Fruit fly (Drosophila melanogaster) whole organism, embryonic: ENCODE data around the gene Cpsf5.

ENCODE experiments used
- Bteb2 ChIP-seq: fragments of 200-800 bp; sonication (Bioruptor generic); optimal IDR thresholded peaks from 2 replicates; lab custom pipeline; 2016; ENCODE audit warnings: missing biosample characterization, missing genetic modification characterization
- CG10959 ChIP-seq: fragments of 200-800 bp; sonication (Bioruptor generic); IDR thresholded peaks from 2 replicates; pipeline ENCODE4 v1.3.6; 2022; ENCODE audit warnings: missing biosample characterization, missing genetic modification characterization
- CG10979 ChIP-seq: fragments of 200-800 bp; sonication (Bioruptor generic); optimal IDR thresholded peaks from 2 replicates; lab custom pipeline; 2018; ENCODE audit warnings: missing biosample characterization, mild to moderate bottlenecking, missing genetic modification characterization, moderate library complexity
- CG11695 ChIP-seq: fragments of 200-800 bp; sonication (Bioruptor generic); IDR thresholded peaks from 3 replicates; pipeline ENCODE4 v1.3.6; 2022; ENCODE audit warnings: missing biosample characterization, missing genetic modification characterization
- CG12299 ChIP-seq: fragments of 200-800 bp; sonication (Bioruptor generic); optimal IDR thresholded peaks from 2 replicates; lab custom pipeline; 2018; ENCODE audit warnings: missing biosample characterization, mild to moderate bottlenecking, missing genetic modification characterization
- CG12391 ChIP-seq: fragments of 200-800 bp; sonication (Bioruptor generic); optimal IDR thresholded peaks from 3 replicates; lab custom pipeline; 2018; ENCODE audit warnings: missing biosample characterization, mild to moderate bottlenecking, missing genetic modification characterization, moderate library complexity
- CG14860 ChIP-seq: fragments of 200-800 bp; sonication (Bioruptor generic); IDR thresholded peaks from 3 replicates; pipeline ENCODE4 v1.3.6; 2022; ENCODE audit warnings: missing biosample characterization, missing genetic modification characterization; ENCODE audit not compliant: partially characterized antibody
- CG15514 ChIP-seq: fragments of 200-800 bp; sonication (Bioruptor generic); optimal IDR thresholded peaks from 3 replicates; lab custom pipeline; 2017; ENCODE audit warnings: missing biosample characterization, missing genetic modification characterization, mild to moderate bottlenecking, moderate library complexity, missing genetic modification reagents
- CG1602 ChIP-seq: fragments of 200-800 bp; sonication (Bioruptor generic); optimal IDR thresholded peaks from 3 replicates; lab custom pipeline; 2016; ENCODE audit warnings: missing biosample characterization, missing genetic modification characterization
- CG17568 ChIP-seq: fragments of 200-800 bp; sonication (Bioruptor generic); optimal IDR thresholded peaks from 2 replicates; lab custom pipeline; 2018; ENCODE audit warnings: missing biosample characterization, mild to moderate bottlenecking, missing genetic modification characterization, moderate library complexity
- CG17829 ChIP-seq: fragments of 200-800 bp; optimal IDR thresholded peaks from 2 replicates; lab custom pipeline; 2019; ENCODE audit warnings: missing biosample characterization, mild to moderate bottlenecking, missing genetic modification characterization, moderate library complexity
- CG18476 ChIP-seq: fragments of 200-800 bp; sonication (Bioruptor generic); optimal IDR thresholded peaks from 2 replicates; lab custom pipeline; 2016; ENCODE audit warnings: missing biosample characterization, mild to moderate bottlenecking, missing genetic modification characterization
- CG18599 ChIP-seq: fragments of 200-800 bp; sonication (Bioruptor generic); optimal IDR thresholded peaks from 3 replicates; lab custom pipeline; 2017; ENCODE audit warnings: missing biosample characterization, missing genetic modification characterization, mild to moderate bottlenecking, moderate library complexity, missing genetic modification reagents
- CG34376 ChIP-seq: fragments of 200-800 bp; sonication (Bioruptor generic); optimal IDR thresholded peaks from 2 replicates; lab custom pipeline; 2018; ENCODE audit warnings: missing biosample characterization, mild to moderate bottlenecking, missing genetic modification characterization
- CG4404 ChIP-seq: fragments of 200-800 bp; sonication (Bioruptor generic); IDR thresholded peaks from 2 replicates; pipeline ENCODE4 v1.3.6; 2022; ENCODE audit warnings: missing biosample characterization, missing genetic modification characterization
- CG4854 ChIP-seq: fragments of 200-800 bp; sonication (Bioruptor generic); optimal IDR thresholded peaks from 2 replicates; lab custom pipeline; 2016; ENCODE audit warnings: missing biosample characterization, missing genetic modification characterization, inconsistent platforms
- CG6854 ChIP-seq: fragments of 200-800 bp; sonication (Bioruptor generic); optimal IDR thresholded peaks from 3 replicates; lab custom pipeline; 2017; ENCODE audit warnings: missing biosample characterization, mild to moderate bottlenecking, missing genetic modification characterization
- CG7357 ChIP-seq: fragments of 200-800 bp; sonication (Bioruptor generic); IDR thresholded peaks from 3 replicates; pipeline ENCODE4 v1.3.6; 2022; ENCODE audit warnings: missing biosample characterization, missing genetic modification characterization
- CG7987 ChIP-seq: fragments of 200-800 bp; sonication (Bioruptor generic); optimal IDR thresholded peaks from 2 replicates; lab custom pipeline; 2018; ENCODE audit warnings: missing biosample characterization, mild to moderate bottlenecking, missing genetic modification characterization, moderate library complexity
- CG8388 ChIP-seq: fragments of 200-800 bp; sonication (Bioruptor generic); optimal IDR thresholded peaks from 2 replicates; lab custom pipeline; 2019; ENCODE audit warnings: missing biosample characterization, mild to moderate bottlenecking, missing genetic modification characterization, moderate library complexity
- CG9817 ChIP-seq: fragments of 200-800 bp; sonication (Bioruptor generic); optimal IDR thresholded peaks from 2 replicates; lab custom pipeline; 2018; ENCODE audit warnings: missing biosample characterization, mild to moderate bottlenecking, missing genetic modification characterization, moderate library complexity
- Chrac-16 ChIP-seq: fragments of 200-800 bp; sonication (Bioruptor generic); optimal IDR thresholded peaks from 3 replicates; lab custom pipeline; 2016; ENCODE audit warnings: missing biosample characterization, missing genetic modification characterization
- D ChIP-seq, 2 experiments: fragments of 200-800 bp in 1 of 2; fragments of >200 bp in 1 of 2; sonication (Bioruptor generic) in 1 of 2; optimal IDR thresholded peaks; 2 replicates in 1 of 2; 3 replicates in 1 of 2; lab custom pipeline; 2017; ENCODE audit warnings: mild to moderate bottlenecking in 1 of 2, missing biosample characterization in 1 of 2, missing genetic modification characterization in 1 of 2, missing genetic modification reagents in 1 of 2
- Deaf1 ChIP-seq: fragments of 200-800 bp; optimal IDR thresholded peaks from 3 replicates; lab custom pipeline; 2019; ENCODE audit warnings: missing biosample characterization, mild to moderate bottlenecking, missing genetic modification characterization, moderate library complexity
- Ets65A ChIP-seq: fragments of 200-800 bp; sonication (Bioruptor generic); peaks from one replicate; lab custom pipeline; 2016; ENCODE audit warnings: missing biosample characterization, missing genetic modification characterization
- Ets97D ChIP-seq: fragments of 200-800 bp; sonication (Bioruptor generic); optimal IDR thresholded peaks from 3 replicates; lab custom pipeline; 2016; ENCODE audit warnings: missing biosample characterization, missing genetic modification characterization
- HmgZ ChIP-seq: fragments of 200-800 bp; sonication (Bioruptor generic); optimal IDR thresholded peaks from 2 replicates; lab custom pipeline; 2018; ENCODE audit warnings: missing biosample characterization, mild to moderate bottlenecking, missing genetic modification characterization
- Hmr ChIP-seq: fragments of 200-800 bp; sonication (Bioruptor generic); optimal IDR thresholded peaks from 3 replicates; lab custom pipeline; 2017; ENCODE audit warnings: mild to moderate bottlenecking, missing biosample characterization, missing genetic modification reagents, missing genetic modification characterization
- MBD-R2 ChIP-seq: fragments of 200-800 bp; sonication (Bioruptor generic); IDR thresholded peaks from 2 replicates; pipeline ENCODE4 v1.3.6; 2022; ENCODE audit warnings: missing biosample characterization, missing genetic modification characterization
- MESR4 ChIP-seq: fragments of 200-800 bp; sonication (Bioruptor generic); optimal IDR thresholded peaks from 2 replicates; lab custom pipeline; 2018; ENCODE audit warnings: missing biosample characterization, mild to moderate bottlenecking, missing genetic modification characterization, moderate library complexity
- MTF-1 ChIP-seq: fragments of 200-800 bp; sonication (Bioruptor generic); optimal IDR thresholded peaks from 2 replicates; lab custom pipeline; 2018; ENCODE audit warnings: missing biosample characterization, mild to moderate bottlenecking, missing genetic modification characterization, borderline replicate concordance
- Scr ChIP-seq: fragments of 200-800 bp; sonication (Bioruptor generic); IDR thresholded peaks from 2 replicates; pipeline ENCODE4 v1.3.6; 2022; ENCODE audit warnings: missing biosample characterization, missing genetic modification characterization; ENCODE audit not compliant: partially characterized antibody
- cg ChIP-seq: fragments of 200-800 bp; sonication (Bioruptor generic); optimal IDR thresholded peaks from 3 replicates; lab custom pipeline; 2019; ENCODE audit warnings: missing biosample characterization, mild to moderate bottlenecking, missing genetic modification characterization, moderate library complexity
- corto ChIP-seq: fragments of 200-800 bp; sonication (Bioruptor generic); optimal IDR thresholded peaks from 2 replicates; lab custom pipeline; 2016; ENCODE audit warnings: missing biosample characterization, mild to moderate bottlenecking, missing genetic modification characterization, moderate library complexity
- crp ChIP-seq, 2 experiments: fragments of 200-800 bp; sonication (Bioruptor generic); optimal IDR thresholded peaks; 2 replicates in 1 of 2; 3 replicates in 1 of 2; lab custom pipeline; 2017; ENCODE audit warnings: missing biosample characterization in 2 of 2, missing genetic modification characterization in 2 of 2, mild to moderate bottlenecking in 1 of 2, moderate library complexity in 1 of 2
- gce ChIP-seq: fragments of 200-800 bp; sonication (Bioruptor generic); IDR thresholded peaks from 3 replicates; pipeline ENCODE4 v1.3.6; 2022; ENCODE audit warnings: missing biosample characterization, missing genetic modification characterization
- gt ChIP-seq: fragments of 200-800 bp; sonication (Bioruptor generic); IDR thresholded peaks from 2 replicates; pipeline ENCODE4 v1.3.6; 2022; ENCODE audit warnings: missing biosample characterization, missing genetic modification characterization
- hbn ChIP-seq: fragments of 200-800 bp; sonication (Bioruptor generic); IDR thresholded peaks from 2 replicates; pipeline ENCODE4 v1.3.6; 2022; ENCODE audit warnings: missing biosample characterization, missing genetic modification characterization; ENCODE audit not compliant: partially characterized antibody
- ind ChIP-seq: fragments of 200-800 bp; sonication (Bioruptor generic); optimal IDR thresholded peaks from 3 replicates; lab custom pipeline; 2016; ENCODE audit warnings: missing biosample characterization, missing genetic modification characterization
- inv ChIP-seq: fragments of 200-800 bp; sonication (Bioruptor generic); IDR thresholded peaks from 2 replicates; pipeline ENCODE4 v1.3.6; 2022; ENCODE audit warnings: missing biosample characterization, missing genetic modification characterization; ENCODE audit not compliant: partially characterized antibody
- kay ChIP-seq: fragments of 200-800 bp; sonication (Bioruptor generic); optimal IDR thresholded peaks from 2 replicates; lab custom pipeline; 2016; ENCODE audit warnings: missing biosample characterization, missing genetic modification characterization
- mld ChIP-seq: fragments of 200-800 bp; sonication (Bioruptor generic); IDR thresholded peaks from 3 replicates; pipeline ENCODE4 v1.3.6; 2022; ENCODE audit warnings: missing biosample characterization, missing genetic modification characterization; ENCODE audit not compliant: partially characterized antibody
- pita ChIP-seq: fragments of 200-800 bp; sonication (Bioruptor generic); optimal IDR thresholded peaks from 2 replicates; lab custom pipeline; 2017; ENCODE audit warnings: missing biosample characterization, mild to moderate bottlenecking, missing genetic modification characterization
- repo ChIP-seq: fragments of 200-800 bp; sonication (Bioruptor generic); optimal IDR thresholded peaks from 2 replicates; lab custom pipeline; 2016; ENCODE audit warnings: missing biosample characterization, missing genetic modification characterization
- scrt ChIP-seq: fragments of 200-800 bp; sonication (Bioruptor generic); optimal IDR thresholded peaks from 2 replicates; lab custom pipeline; 2018; ENCODE audit warnings: missing biosample characterization, mild to moderate bottlenecking, missing genetic modification characterization, moderate library complexity
- sug ChIP-seq: fragments of 200-800 bp; optimal IDR thresholded peaks from 2 replicates; lab custom pipeline; 2019; ENCODE audit warnings: missing biosample characterization, mild to moderate bottlenecking, missing genetic modification characterization, moderate library complexity
- twi ChIP-seq: fragments of 200-800 bp; optimal IDR thresholded peaks from 2 replicates; lab custom pipeline; 2019; ENCODE audit warnings: missing biosample characterization, mild to moderate bottlenecking, missing genetic modification characterization, moderate library complexity

Gene Cpsf5

dm6 chr3L:9399013-9399750 lies 11.7 kb upstream of the Cpsf5 start, which contains the start of gene CG4080:
TSS of gene CG4080 (minus strand) at chr3L:9399227.
- TF ChIP-seq CG15514 (GFP tag; lab: Kevin White, UChicago) (peak; percentile 67), scrt (peak; percentile 46), Deaf1 (tag; lab: Kevin White, UChicago) (peak; percentile 49), CG7987 (peak; percentile 25), CG17568 (GFP tag; lab: Kevin White, UChicago) (peak; percentile 34), CG10979 (no peak), CG34376 (GFP tag; lab: Kevin White, UChicago) (peak; percentile 55), twi (tag; lab: Kevin White, UChicago) (peak; percentile 29), CG12299 (tag; lab: Kevin White, UChicago) (peak; percentile 10), CG18599 (no peak), ind (GFP tag; lab: Kevin White, UChicago) (no peak), CG1602 (no peak), MBD-R2 (peak; percentile 25), CG6854 (no peak), CG7357 (GFP tag; lab: Robert Waterston, UW) (no peak), CG12391 (tag; lab: Kevin White, UChicago) (peak; percentile 84), pita (GFP tag; lab: Kevin White, UChicago) (no peak), kay (GFP tag; lab: Kevin White, UChicago) (no peak), HmgZ (peak; percentile 63), mld (GFP tag; lab: Robert Waterston, UW) (0 out of 3 replicates have a peak, but pooled peaks have one; percentile 33), CG4404 (no peak), Chrac-16 (GFP tag; lab: Kevin White, UChicago) (no peak), sug (tag; lab: Kevin White, UChicago) (peak; percentile 22), MESR4 (GFP tag; lab: Kevin White, UChicago) (peak; percentile 89), D (optimal IDR thresholded peaks at IDR 0.05; lab: Kevin White, UChicago) (no peak), D (GFP tag; optimal IDR thresholded peaks at IDR 0.05; lab: Kevin White, UChicago) (no peak), CG18476 (GFP tag; lab: Kevin White, UChicago) (peak; percentile 30), Bteb2 (GFP tag; lab: Kevin White, UChicago) (no peak), Ets65A (GFP tag; lab: Kevin White, UChicago) (peak; percentile 79), CG17829 (tag; lab: Kevin White, UChicago) (peak; percentile 57), CG8388 (no peak), inv (GFP tag; lab: Robert Waterston, UW) (peak; percentile 73), Scr (GFP tag; lab: Robert Waterston, UW) (peak; percentile 90), corto (GFP tag; lab: Kevin White, UChicago) (peak; percentile 32), hbn (peak; percentile 75), repo (no peak), cg (GFP tag; lab: Kevin White, UChicago) (peak; percentile 80), gce (GFP tag; lab: Robert Waterston, UW) (0 out of 3 replicates have a peak, but pooled peaks have one; percentile 5), MTF-1 (GFP tag; lab: Kevin White, UChicago) (peak; percentile 7), Hmr (peak; percentile 42), CG9817 (tag; lab: Kevin White, UChicago) (no peak), CG4854 (peak; percentile 11), CG11695 (no peak), CG10959 (no peak), crp (GFP tag; optimal IDR thresholded peaks at IDR 0.05; lab: Kevin White, UChicago) (peak in 1 of 2 experiments; percentile 4), gt (GFP tag; lab: Robert Waterston, UW) (no peak), Ets97D (GFP tag; lab: Kevin White, UChicago) (peak; percentile 61), CG14860 (peak; percentile 59)
